Worm (Caenorhabditis elegans) whole organism, L4/young adult: ENCODE results near the gene col-184.

Experiments
- dao-5 ChIP-seq: sonication (generic microtip); optimal IDR thresholded peaks from 2 replicates; lab custom pipeline; 2016; ENCODE audit warnings: missing genotype, missing genetic modification characterization, moderate library complexity, missing compliant biosample characterization
- him-1 ChIP-seq: sonication (generic microtip); optimal IDR thresholded peaks from 2 replicates; lab custom pipeline; 2016; ENCODE audit warnings: missing genotype, missing genetic modification reagents, missing genetic modification characterization, missing compliant biosample characterization

- TF ChIP-seq dao-5 (tag; lab: Kevin White, UChicago), result no peak
- TF ChIP-seq him-1 (tag; lab: Kevin White, UChicago), result no peak
These were observed 15.6 kb downstream of the col-184 start, which contains the start of gene srd-51 for ce11 chrX:13484813-13485212.
